Fruit fly (Drosophila melanogaster): ENCODE measurements around the gene CG14689.

CG14689 gene

DNA sequence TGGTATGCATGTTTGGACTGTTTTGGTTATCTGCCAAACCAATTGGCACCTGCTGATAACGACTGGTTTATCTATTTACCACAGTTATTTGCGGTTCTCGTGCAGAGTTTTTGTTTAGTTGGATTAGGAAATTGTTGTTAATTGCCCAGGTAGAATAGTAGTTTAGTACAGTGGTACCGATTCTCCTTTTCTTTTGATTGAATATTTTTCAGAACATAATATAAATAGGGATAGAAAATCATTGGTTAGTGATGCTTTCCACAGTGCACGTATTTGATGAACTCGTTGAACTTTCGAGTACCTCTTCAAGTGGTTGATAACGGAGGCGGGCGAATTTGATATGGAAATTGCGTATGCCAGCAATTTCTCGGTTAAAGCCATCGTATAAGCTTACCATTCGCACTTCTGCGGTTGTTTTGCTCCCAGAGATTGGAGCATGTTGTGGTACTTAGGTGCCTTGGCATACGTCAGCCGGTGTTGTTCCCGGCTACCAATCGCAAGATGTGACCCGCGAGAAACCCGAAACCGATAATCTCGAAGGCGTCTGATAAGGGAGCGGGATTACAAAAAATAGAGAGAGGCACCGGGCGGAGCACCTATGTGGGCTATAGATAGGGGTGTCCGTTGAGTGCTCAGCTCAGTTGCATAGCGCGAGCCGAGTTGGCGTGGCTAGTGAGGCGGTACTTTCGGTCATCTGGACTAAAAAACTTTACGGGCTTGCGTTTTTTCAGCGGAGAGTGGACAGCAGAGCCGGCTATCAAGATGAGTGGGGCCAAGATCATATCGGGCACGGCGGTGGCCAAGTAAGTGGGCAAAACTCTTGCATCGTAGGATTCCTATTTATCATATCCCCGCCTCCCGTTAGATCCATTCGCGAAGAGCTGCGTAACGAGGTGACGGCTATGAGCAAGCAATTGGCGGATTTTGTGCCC is 11.8 kb downstream of the CG14689 start (continued):
- TF ChIP-seq Hand (GFP tag; optimal IDR thresholded peaks at IDR 0.05): no peak
- no peak for TF ChIP-seq br (optimal IDR thresholded peaks at IDR 0.05)
- no peak for TF ChIP-seq wor (GFP tag; IDR thresholded peaks at IDR 0.05)
- TF ChIP-seq CG13424 (tag; optimal IDR thresholded peaks at IDR 0.05): no peak
- no peak for TF ChIP-seq CG12299 (tag; optimal IDR thresholded peaks at IDR 0.05)
- TF ChIP-seq wek (GFP tag; optimal IDR thresholded peaks at IDR 0.05): no peak
- TF ChIP-seq Sin3A (optimal IDR thresholded peaks at IDR 0.05): no peak
- no peak for TF ChIP-seq bab2 (GFP tag; optimal IDR thresholded peaks at IDR 0.05)
- no peak for TF ChIP-seq ems (GFP tag; optimal IDR thresholded peaks at IDR 0.05)
- peak in 1 of 2 experiments; percentile 1 for TF ChIP-seq dpn (GFP tag; optimal IDR thresholded peaks at IDR 0.05)
- TF ChIP-seq Deaf1 (tag; optimal IDR thresholded peaks at IDR 0.05): no peak
- no peak for TF ChIP-seq ttk (GFP tag; IDR thresholded peaks at IDR 0.05)
- no peak for TF ChIP-seq CG3995 (GFP tag; optimal IDR thresholded peaks at IDR 0.05)
- TF ChIP-seq NC2α (GFP tag; optimal IDR thresholded peaks at IDR 0.05): no peak
- peak; percentile 22 for TF ChIP-seq ind (GFP tag; optimal IDR thresholded peaks at IDR 0.05)
- no peak for TF ChIP-seq yki (optimal IDR thresholded peaks at IDR 0.05)
- no peak for TF ChIP-seq CG5245 (GFP tag; optimal IDR thresholded peaks at IDR 0.05)
- TF ChIP-seq croc (GFP tag; conservative IDR thresholded peaks at IDR 0.05): no peak
- peak; percentile 95 for TF ChIP-seq exex (tag; optimal IDR thresholded peaks at IDR 0.05)
- no peak for TF ChIP-seq maf-S (GFP tag; optimal IDR thresholded peaks at IDR 0.05)
- peak; percentile 5 for TF ChIP-seq shn (GFP tag; optimal IDR thresholded peaks at IDR 0.05)
- 0 out of 3 replicates have a peak, but pooled peaks have one; percentile 7 for TF ChIP-seq CG34422 (GFP tag; IDR thresholded peaks at IDR 0.05)
- no peak for TF ChIP-seq Elba2 (GFP tag; optimal IDR thresholded peaks at IDR 0.05)
- peak; percentile 86 for TF ChIP-seq sens (GFP tag)
- no peak for TF ChIP-seq h (optimal IDR thresholded peaks at IDR 0.05)
- TF ChIP-seq twi (tag; optimal IDR thresholded peaks at IDR 0.05): no peak
- TF ChIP-seq Eip74EF (GFP tag; optimal IDR thresholded peaks at IDR 0.05): no peak
- no peak for TF ChIP-seq Dad (GFP tag; optimal IDR thresholded peaks at IDR 0.05)
- TF ChIP-seq YL-1 (GFP tag; optimal IDR thresholded peaks at IDR 0.05): no peak
- no peak for TF ChIP-seq toy (GFP tag; IDR thresholded peaks at IDR 0.05)
- TF ChIP-seq CHES-1-like (GFP tag; optimal IDR thresholded peaks at IDR 0.05): peak; percentile 27
- no peak for TF ChIP-seq trh (GFP tag; optimal IDR thresholded peaks at IDR 0.05)
- TF ChIP-seq Nf-YB (GFP tag; optimal IDR thresholded peaks at IDR 0.05): no peak
- TF ChIP-seq CG8089 (GFP tag; optimal IDR thresholded peaks at IDR 0.05): no peak
- no peak for TF ChIP-seq gce (GFP tag; IDR thresholded peaks at IDR 0.05)
- TF ChIP-seq CG18011 (GFP tag; optimal IDR thresholded peaks at IDR 0.05): no peak
- no peak for TF ChIP-seq CG13287 (GFP tag; IDR thresholded peaks at IDR 0.05; ENCODE audit: partially characterized antibody)
- no peak for TF ChIP-seq kni (GFP tag; optimal IDR thresholded peaks at IDR 0.05)
- no peak for TF ChIP-seq Doc2 (GFP tag; IDR thresholded peaks at IDR 0.05)
- no peak for TF ChIP-seq CG11247 (GFP tag; IDR thresholded peaks at IDR 0.05)
- TF ChIP-seq BtbVII (GFP tag; optimal IDR thresholded peaks at IDR 0.05): peak; percentile 34
- TF ChIP-seq CG4328 (GFP tag; optimal IDR thresholded peaks at IDR 0.05): no peak
- TF ChIP-seq Fer2 (tag; optimal IDR thresholded peaks at IDR 0.05): no peak
- TF ChIP-seq CG9876 (GFP tag; optimal IDR thresholded peaks at IDR 0.05): no peak
- no peak for TF ChIP-seq CG33557 (GFP tag; optimal IDR thresholded peaks at IDR 0.05)
- TF ChIP-seq otp (GFP tag; IDR thresholded peaks at IDR 0.05): peak; percentile 49; the same call in 1 of the 3 replicates
- no peak for TF ChIP-seq CG1832 (GFP tag; optimal IDR thresholded peaks at IDR 0.05)
- TF ChIP-seq CG10543 (GFP tag; optimal IDR thresholded peaks at IDR 0.05): peak; percentile 39
- TF ChIP-seq Scr (GFP tag; IDR thresholded peaks at IDR 0.05; ENCODE audit: partially characterized antibody): no peak
- TF ChIP-seq CG7963 (GFP tag; IDR thresholded peaks at IDR 0.05; ENCODE audit: partially characterized antibody): no peak
- no peak for TF ChIP-seq CG2712 (tag; optimal IDR thresholded peaks at IDR 0.05)

Data from whole organism, embryonic.